Worm (Caenorhabditis elegans) whole organism, young adult: Measurements from ENCODE around the gene riok-3.
A peak's percentile ranks its signal among the peaks of the same experiment; 100 is the strongest.

Experiments used
- D2030.7 ChIP-seq: fragments of 200-800 bp; sonication (Bioruptor generic); IDR thresholded peaks from 2 replicates; pipeline ENCODE4 v1.3.6; 2022; ENCODE audit warnings: missing genetic modification reagents, missing genetic modification characterization, missing compliant biosample characterization
- F23B12.7 ChIP-seq: sonication (generic microtip); optimal IDR thresholded peaks from 2 replicates; lab custom pipeline; 2017; ENCODE audit warnings: missing genetic modification characterization, mild to moderate bottlenecking, missing compliant biosample characterization, antibody characterized with exemption, moderate library complexity; ENCODE audit not compliant: insufficient read depth
- F39B2.1 ChIP-seq: fragments of 200-800 bp; sonication (Bioruptor generic); IDR thresholded peaks from 2 replicates; pipeline ENCODE4 v1.3.6; 2022; ENCODE audit warnings: missing genetic modification reagents, missing genetic modification characterization, missing compliant biosample characterization
- F49E8.2 ChIP-seq: sonication (generic microtip); optimal IDR thresholded peaks from 3 replicates; lab custom pipeline; 2017; ENCODE audit warnings: missing genetic modification characterization, mild to moderate bottlenecking, missing compliant biosample characterization, antibody characterized with exemption, moderate library complexity; ENCODE audit not compliant: insufficient read depth
- T26A5.8 ChIP-seq: sonication (generic microtip); optimal IDR thresholded peaks from 2 replicates; lab custom pipeline; 2016; ENCODE audit warnings: missing genetic modification characterization, missing compliant biosample characterization
- Y53G8AR.9 ChIP-seq: fragments of 200-800 bp; sonication (Bioruptor generic); conservative IDR thresholded peaks from 2 replicates; pipeline ENCODE4 v1.3.6; 2022; ENCODE audit warnings: missing genetic modification reagents, missing genetic modification characterization, missing compliant biosample characterization
- Y67H2A.10 ChIP-seq: fragments of 200-800 bp; sonication (Bioruptor generic); conservative IDR thresholded peaks from 2 replicates; pipeline ENCODE4 v1.3.6; 2022; ENCODE audit warnings: missing genetic modification reagents, missing genetic modification characterization, missing compliant biosample characterization
- Y79H2A.3 ChIP-seq: fragments of 200-800 bp; sonication (Bioruptor generic); conservative IDR thresholded peaks from 2 replicates; pipeline ENCODE4 v1.3.6; 2022; ENCODE audit warnings: missing genetic modification reagents, missing genetic modification characterization, missing compliant biosample characterization
- Y95B8A.8 ChIP-seq: fragments of 200-800 bp; sonication (Bioruptor generic); IDR thresholded peaks from 2 replicates; pipeline ENCODE4 v1.3.6; 2022; ENCODE audit warnings: missing genetic modification reagents, missing genetic modification characterization, missing compliant biosample characterization
- ama-1 ChIP-seq, 3 experiments: fragments of 150-350 bp in 1 of 3; sonication (generic microtip) in 2 of 3; optimal IDR thresholded peaks; 2 replicates each; lab custom pipeline; 2014 to 2018; ENCODE audit warnings: missing biosample characterization in 2 of 3, missing genetic modification characterization in 2 of 3, missing genetic modification reagents in 2 of 3
- aptf-2 ChIP-seq: fragments of 200-800 bp; sonication (Bioruptor generic); conservative IDR thresholded peaks from 2 replicates; pipeline ENCODE4 v1.3.6; 2022; ENCODE audit warnings: missing genetic modification reagents, missing genetic modification characterization, missing compliant biosample characterization
- athp-1 ChIP-seq: sonication (generic microtip); optimal IDR thresholded peaks from 2 replicates; lab custom pipeline; 2017; ENCODE audit warnings: mild to moderate bottlenecking, missing genetic modification characterization, missing compliant biosample characterization
- attf-5 ChIP-seq: fragments of 200-800 bp; sonication (Bioruptor generic); optimal IDR thresholded peaks from 2 replicates; lab custom pipeline; 2018; ENCODE audit warnings: mild to moderate bottlenecking, missing genetic modification characterization, missing compliant biosample characterization
- bed-2 ChIP-seq: fragments of 200-800 bp; sonication (Bioruptor generic); IDR thresholded peaks from 2 replicates; pipeline ENCODE4 v1.3.6; 2022; ENCODE audit warnings: missing genetic modification reagents, missing genetic modification characterization, missing compliant biosample characterization
- cebp-1 ChIP-seq, 2 experiments: fragments of 200-800 bp in 1 of 2; sonication (Bioruptor generic) in 1 of 2; sonication (generic microtip) in 1 of 2; IDR thresholded peaks in 1 of 2; optimal IDR thresholded peaks in 1 of 2; 2 replicates each; pipeline versions ENCODE4 v1.3.6 to Lab custom; 2017 to 2022; ENCODE audit warnings: missing compliant biosample characterization in 2 of 2, missing genetic modification characterization in 2 of 2, mild to moderate bottlenecking in 1 of 2, missing genetic modification reagents in 1 of 2, moderate library complexity in 1 of 2
- ceh-79 ChIP-seq: sonication (generic microtip); optimal IDR thresholded peaks from 2 replicates; lab custom pipeline; 2017; ENCODE audit warnings: mild to moderate bottlenecking, missing genetic modification characterization, missing compliant biosample characterization
- dox-1 ChIP-seq: fragments of 200-800 bp; sonication (Bioruptor generic); IDR thresholded peaks from 2 replicates; pipeline ENCODE4 v1.3.6; 2022; ENCODE audit warnings: missing genetic modification reagents, missing genetic modification characterization, missing compliant biosample characterization
- him-1 ChIP-seq: sonication (generic microtip); optimal IDR thresholded peaks from 2 replicates; lab custom pipeline; 2016; ENCODE audit warnings: missing genotype, missing genetic modification reagents, missing genetic modification characterization, missing compliant biosample characterization
- hrde-1 ChIP-seq: sonication (generic microtip); optimal IDR thresholded peaks from 2 replicates; lab custom pipeline; 2016; ENCODE audit warnings: missing genetic modification characterization, mild to moderate bottlenecking, missing compliant biosample characterization, moderate library complexity, missing genotype, missing genetic modification reagents, borderline replicate concordance
- hsf-1 ChIP-seq: fragments of 200-800 bp; sonication (Bioruptor generic); IDR thresholded peaks from 2 replicates; pipeline ENCODE4 v1.3.6; 2022; ENCODE audit warnings: missing genetic modification reagents, missing genetic modification characterization, missing compliant biosample characterization
- lin-26 ChIP-seq: fragments of 200-800 bp; sonication (Bioruptor generic); IDR thresholded peaks from 2 replicates; pipeline ENCODE4 v1.3.6; 2022; ENCODE audit warnings: missing genetic modification reagents, missing genetic modification characterization, missing compliant biosample characterization
- lin-54 ChIP-seq: fragments of 200-800 bp; sonication (Bioruptor generic); optimal IDR thresholded peaks from 2 replicates; lab custom pipeline; 2018; ENCODE audit warnings: mild to moderate bottlenecking, missing genetic modification characterization, missing compliant biosample characterization
- lsl-1 ChIP-seq: fragments of 200-800 bp; sonication (Bioruptor generic); optimal IDR thresholded peaks from 2 replicates; lab custom pipeline; 2018; ENCODE audit warnings: mild to moderate bottlenecking, missing genetic modification characterization, moderate library complexity, missing compliant biosample characterization
- madf-6 ChIP-seq: fragments of 200-800 bp; sonication (Bioruptor generic); IDR thresholded peaks from 2 replicates; pipeline ENCODE4 v1.3.6; 2022; ENCODE audit warnings: missing genetic modification reagents, missing genetic modification characterization, missing compliant biosample characterization
- nhr-80 ChIP-seq: sonication (generic microtip); optimal IDR thresholded peaks from 2 replicates; lab custom pipeline; 2016; ENCODE audit warnings: missing genetic modification characterization, missing compliant biosample characterization
- snpc-3.4 ChIP-seq: sonication (generic microtip); optimal IDR thresholded peaks from 2 replicates; lab custom pipeline; 2017; ENCODE audit warnings: missing genetic modification characterization, mild to moderate bottlenecking, missing compliant biosample characterization, antibody characterized with exemption, moderate library complexity, missing genotype, missing genetic modification reagents
- tbp1 ChIP-seq: fragments of 200-800 bp; sonication (Bioruptor generic); optimal IDR thresholded peaks from 2 replicates; lab custom pipeline; 2018; ENCODE audit warnings: mild to moderate bottlenecking, missing genetic modification characterization, missing compliant biosample characterization
- zfh-2 ChIP-seq: fragments of 200-800 bp; sonication (Bioruptor generic); conservative IDR thresholded peaks from 2 replicates; pipeline ENCODE4 v1.3.6; 2022; ENCODE audit warnings: missing genetic modification reagents, missing genetic modification characterization, missing compliant biosample characterization
- ztf-18 ChIP-seq: sonication (generic microtip); optimal IDR thresholded peaks from 2 replicates; lab custom pipeline; 2016; ENCODE audit warnings: missing genotype, mild to moderate bottlenecking, missing genetic modification characterization, missing compliant biosample characterization
- ztf-26 ChIP-seq: sonication (generic microtip); optimal IDR thresholded peaks from 2 replicates; lab custom pipeline; 2017; ENCODE audit warnings: missing genetic modification characterization, missing compliant biosample characterization

Gene riok-3

ce11 chrIII:9807560-9808046 is 2.8 kb upstream of the riok-3 start:
- TF ChIP-seq attf-5 (GFP tag; lab: Kevin White, UChicago) (peak; percentile 47), T26A5.8 (tag; lab: Kevin White, UChicago) (no peak), ztf-26 (tag; lab: Kevin White, UChicago) (peak; percentile 26), nhr-80 (tag; lab: Kevin White, UChicago) (peak; percentile 51), ama-1 (optimal IDR thresholded peaks at IDR 0.05; lab: Kevin White, UChicago) (peak; percentile 21), ama-1 (GFP tag; optimal IDR thresholded peaks at IDR 0.05; lab: Kevin White, UChicago) (no peak), cebp-1 (GFP tag; IDR thresholded peaks at IDR 0.05; lab: Robert Waterston, UW) (no peak), cebp-1 (tag; optimal IDR thresholded peaks at IDR 0.05; lab: Kevin White, UChicago) (peak; percentile 4), Y53G8AR.9 (GFP tag; lab: Robert Waterston, UW) (0 out of 2 replicates have a peak, but pooled peaks have one; percentile 15), ztf-18 (tag; lab: Kevin White, UChicago) (no peak)

DNA sequence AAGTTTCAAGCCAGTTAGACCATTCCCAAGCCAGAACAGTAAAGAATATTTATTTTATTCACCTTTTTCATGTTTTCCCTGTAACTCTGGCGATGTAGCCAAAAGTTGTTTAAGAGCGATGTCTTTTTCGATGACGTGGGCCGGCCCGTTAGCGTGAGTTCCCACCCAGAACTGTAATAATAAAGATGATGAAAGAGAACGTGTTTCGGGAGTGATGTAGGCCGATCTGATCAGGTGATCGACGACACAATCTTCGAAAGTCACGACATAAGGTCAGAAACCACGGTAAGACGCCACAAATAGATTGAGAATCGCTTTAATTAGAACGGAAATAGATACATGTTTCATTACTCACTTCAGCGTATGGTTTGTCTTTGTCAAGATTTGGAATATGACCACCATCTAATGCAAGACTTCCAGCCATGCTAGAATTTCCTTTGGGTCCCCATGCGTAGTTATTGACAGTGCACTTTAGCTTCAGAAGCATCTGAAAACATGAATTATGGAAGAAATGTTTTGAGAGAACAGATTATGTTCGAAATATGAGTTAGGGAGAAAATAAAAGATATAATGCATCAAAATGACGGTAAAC is 2.3 kb upstream of the riok-3 start, which contains the start of gene ZK632.4:
Gene ZK632.4 (minus strand): TSS at position 487 of the 592 bp plus-strand sequence.
- TF ChIP-seq bed-2 (GFP tag; lab: Robert Waterston, UW) (no peak), zfh-2 (no peak), cebp-1 (GFP tag; IDR thresholded peaks at IDR 0.05; lab: Robert Waterston, UW) (no peak), cebp-1 (tag; optimal IDR thresholded peaks at IDR 0.05; lab: Kevin White, UChicago) (peak; percentile 41)

ce11 chrIII:9802045-9802444 is 2.8 kb downstream of the riok-3 start:
- peak; percentile 73 for TF ChIP-seq him-1 (tag; lab: Kevin White, UChicago)
- TF ChIP-seq Y95B8A.8 (GFP tag; lab: Robert Waterston, UW): 0 out of 2 replicates have a peak, but pooled peaks have one; percentile 67
- TF ChIP-seq lin-26 (GFP tag; lab: Robert Waterston, UW): peak; percentile 51
- no peak for TF ChIP-seq snpc-3.4
- 0 out of 2 replicates have a peak, but pooled peaks have one; percentile 29 for TF ChIP-seq dox-1 (GFP tag; lab: Robert Waterston, UW)
- peak; percentile 4 for TF ChIP-seq athp-1 (tag; lab: Kevin White, UChicago)
- peak; percentile 9 for TF ChIP-seq F49E8.2 (tag; lab: Kevin White, UChicago)
- peak; percentile 53; the same call in 1 of the 2 replicates for TF ChIP-seq hsf-1 (GFP tag; lab: Robert Waterston, UW)
- TF ChIP-seq Y79H2A.3 (GFP tag; lab: Robert Waterston, UW): 0 out of 2 replicates have a peak, but pooled peaks have one; percentile 21
- peak; percentile 2 for TF ChIP-seq hrde-1 (tag; lab: Kevin White, UChicago)
- TF ChIP-seq Y67H2A.10 (GFP tag; lab: Robert Waterston, UW): no peak

DNA sequence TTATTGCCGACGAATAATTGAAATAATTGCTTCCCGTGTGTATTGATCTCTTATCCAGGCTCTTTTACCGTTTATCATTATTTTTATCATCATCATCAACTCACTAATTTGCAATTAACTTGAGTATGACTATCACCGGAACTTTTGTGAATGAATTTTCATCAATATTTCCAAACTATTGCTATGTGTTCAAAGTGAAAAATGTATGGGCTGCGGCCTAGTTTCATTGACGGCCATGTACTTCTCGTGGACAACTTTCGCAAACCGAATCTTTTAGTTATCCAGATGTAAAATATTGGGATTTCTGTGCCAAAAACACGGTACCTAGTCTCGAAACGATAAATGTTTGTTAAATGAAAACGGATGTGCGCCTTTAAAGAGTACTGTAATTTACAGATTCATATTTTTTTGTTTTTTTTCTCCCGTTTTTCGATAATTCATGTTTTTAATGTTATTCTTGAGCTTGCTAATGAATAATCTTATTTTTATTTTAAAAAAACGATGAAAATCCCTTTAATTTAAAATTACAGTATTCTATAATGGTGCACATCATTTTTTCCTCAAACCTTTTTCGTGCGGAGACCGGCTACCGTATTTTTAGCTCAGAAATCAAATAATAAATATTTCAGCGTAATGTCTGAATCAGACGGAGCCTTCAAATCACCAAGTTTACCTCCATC is 6.2 kb downstream of the riok-3 start, which contains the start of gene ZK632.2:
Gene ZK632.2 (plus strand): TSS at position 630 of the 680 bp plus-strand sequence.
- TF ChIP-seq tbp1 (GFP tag; lab: Kevin White, UChicago) (no peak), lin-54 (peak; percentile 26), lsl-1 (GFP tag; lab: Kevin White, UChicago) (peak; percentile 49), ama-1 (optimal IDR thresholded peaks at IDR 0.05; lab: Kevin White, UChicago) (no peak), ama-1 (GFP tag; optimal IDR thresholded peaks at IDR 0.05; lab: Kevin White, UChicago) (peak in 1 of 2 experiments; percentile 0), D2030.7 (GFP tag; lab: Robert Waterston, UW) (0 out of 2 replicates have a peak, but pooled peaks have one; percentile 8), snpc-3.4 (peak; percentile 24), hrde-1 (tag; lab: Kevin White, UChicago) (peak; percentile 16), F49E8.2 (tag; lab: Kevin White, UChicago) (peak; percentile 3), ceh-79 (tag; lab: Kevin White, UChicago) (no peak), F23B12.7 (tag; lab: Kevin White, UChicago) (no peak), aptf-2 (GFP tag; lab: Robert Waterston, UW) (no peak), hsf-1 (GFP tag; lab: Robert Waterston, UW) (peak; percentile 27; the same call in 1 of the 2 replicates), madf-6 (peak; percentile 44; the same call in 1 of the 2 replicates), F39B2.1 (GFP tag; lab: Robert Waterston, UW) (no peak)
